Fruit fly (Drosophila melanogaster) whole organism, embryonic: Measurements from ENCODE around the gene CG43658.

ENCODE experiments used
- Adf1 ChIP-seq: fragments of 200-800 bp; sonication (Bioruptor generic); IDR thresholded peaks from 2 replicates; pipeline ENCODE4 v1.3.6; 2022; ENCODE audit warnings: missing biosample characterization, missing genetic modification characterization
- Antp ChIP-seq: fragments of 200-800 bp; sonication (Bioruptor generic); optimal IDR thresholded peaks from 3 replicates; lab custom pipeline; 2016; ENCODE audit warnings: missing biosample characterization, missing genetic modification characterization
- BEAF-32 ChIP-seq: fragments of 200-800 bp; sonication (Bioruptor generic); optimal IDR thresholded peaks from 3 replicates; lab custom pipeline; 2017; ENCODE audit warnings: missing biosample characterization, missing genetic modification characterization, mild to moderate bottlenecking, moderate library complexity, missing genetic modification reagents
- BtbVII ChIP-seq: fragments of 200-800 bp; sonication (Bioruptor generic); optimal IDR thresholded peaks from 3 replicates; lab custom pipeline; 2017; ENCODE audit warnings: missing biosample characterization, mild to moderate bottlenecking, missing genetic modification characterization
- CG10147 ChIP-seq: fragments of 200-800 bp; sonication (Bioruptor generic); optimal IDR thresholded peaks from 2 replicates; lab custom pipeline; 2019; ENCODE audit warnings: missing biosample characterization, mild to moderate bottlenecking, missing genetic modification characterization, moderate library complexity
- CG11560 ChIP-seq: fragments of 200-800 bp; sonication (Bioruptor generic); IDR thresholded peaks from 3 replicates; pipeline ENCODE4 v1.3.6; 2022; ENCODE audit warnings: missing biosample characterization, missing genetic modification characterization
- CG11695 ChIP-seq: fragments of 200-800 bp; sonication (Bioruptor generic); IDR thresholded peaks from 3 replicates; pipeline ENCODE4 v1.3.6; 2022; ENCODE audit warnings: missing biosample characterization, missing genetic modification characterization
- CG13287 ChIP-seq: fragments of 200-800 bp; sonication (Bioruptor generic); IDR thresholded peaks from 2 replicates; pipeline ENCODE4 v1.3.6; 2022; ENCODE audit warnings: missing biosample characterization, missing genetic modification characterization; ENCODE audit not compliant: partially characterized antibody
- CG13894 ChIP-seq: fragments of 200-800 bp; sonication (Bioruptor generic); optimal IDR thresholded peaks from 3 replicates; lab custom pipeline; 2018; ENCODE audit warnings: missing biosample characterization, mild to moderate bottlenecking, missing genetic modification characterization, moderate library complexity
- CG14441 ChIP-seq: fragments of 200-800 bp; sonication (Bioruptor generic); IDR thresholded peaks from 2 replicates; pipeline ENCODE4 v1.3.6; 2022; ENCODE audit warnings: missing biosample characterization, missing genetic modification characterization
- CG16863 ChIP-seq: fragments of 200-800 bp; sonication (Bioruptor generic); optimal IDR thresholded peaks from 3 replicates; lab custom pipeline; 2016; ENCODE audit warnings: missing biosample characterization, missing genetic modification characterization
- CG18619 ChIP-seq: fragments of 200-800 bp; sonication (Bioruptor generic); optimal IDR thresholded peaks from 3 replicates; lab custom pipeline; 2017; ENCODE audit warnings: missing biosample characterization, mild to moderate bottlenecking, missing genetic modification characterization
- CG2120 ChIP-seq: fragments of 200-800 bp; sonication (Bioruptor generic); optimal IDR thresholded peaks from 3 replicates; lab custom pipeline; 2016; ENCODE audit warnings: missing biosample characterization, missing genetic modification characterization
- CG32772 ChIP-seq: fragments of 200-800 bp; sonication (Bioruptor generic); IDR thresholded peaks from 2 replicates; pipeline ENCODE4 v1.3.6; 2022; ENCODE audit warnings: missing biosample characterization, missing genetic modification characterization
- CG33213 ChIP-seq: fragments of 200-800 bp; sonication (Bioruptor generic); optimal IDR thresholded peaks from 3 replicates; lab custom pipeline; 2016; ENCODE audit warnings: missing biosample characterization, missing genetic modification characterization
- CG3407 ChIP-seq: fragments of 200-800 bp; sonication (Bioruptor generic); optimal IDR thresholded peaks from 2 replicates; lab custom pipeline; 2018; ENCODE audit warnings: missing biosample characterization, mild to moderate bottlenecking, missing genetic modification characterization
- CG4328 ChIP-seq: fragments of 200-800 bp; sonication (Bioruptor generic); optimal IDR thresholded peaks from 3 replicates; lab custom pipeline; 2017; ENCODE audit warnings: missing biosample characterization, missing genetic modification reagents, missing genetic modification characterization
- CG43689 ChIP-seq: fragments of 200-800 bp; sonication (Bioruptor generic); IDR thresholded peaks from 2 replicates; pipeline ENCODE4 v1.3.6; 2022; ENCODE audit warnings: missing biosample characterization, missing genetic modification characterization
- CG4854 ChIP-seq: fragments of 200-800 bp; sonication (Bioruptor generic); optimal IDR thresholded peaks from 2 replicates; lab custom pipeline; 2016; ENCODE audit warnings: missing biosample characterization, missing genetic modification characterization, inconsistent platforms
- CG6654 ChIP-seq: fragments of 200-800 bp; sonication (Bioruptor generic); optimal IDR thresholded peaks from 2 replicates; lab custom pipeline; 2017; ENCODE audit warnings: missing biosample characterization, mild to moderate bottlenecking, missing genetic modification characterization
- CG8089 ChIP-seq: fragments of 200-800 bp; sonication (Bioruptor generic); optimal IDR thresholded peaks from 3 replicates; lab custom pipeline; 2016; ENCODE audit warnings: missing biosample characterization, missing genetic modification characterization
- CG9797 ChIP-seq: fragments of 200-800 bp; sonication (Bioruptor generic); optimal IDR thresholded peaks from 3 replicates; lab custom pipeline; 2018; ENCODE audit warnings: missing biosample characterization, mild to moderate bottlenecking, missing genetic modification characterization
- CG9817 ChIP-seq: fragments of 200-800 bp; sonication (Bioruptor generic); optimal IDR thresholded peaks from 2 replicates; lab custom pipeline; 2018; ENCODE audit warnings: missing biosample characterization, mild to moderate bottlenecking, missing genetic modification characterization, moderate library complexity
- CTCF ChIP-seq: fragments of 200-800 bp; sonication (Bioruptor generic); optimal IDR thresholded peaks from 2 replicates; lab custom pipeline; 2017; ENCODE audit warnings: missing biosample characterization, mild to moderate bottlenecking, missing genetic modification characterization, moderate library complexity
- CoRest ChIP-seq: fragments of 200-800 bp; sonication (Bioruptor generic); optimal IDR thresholded peaks from 3 replicates; lab custom pipeline; 2018; ENCODE audit warnings: missing biosample characterization, mild to moderate bottlenecking, missing genetic modification characterization, moderate library complexity
- Dek ChIP-seq: fragments of 200-800 bp; sonication (Bioruptor generic); optimal IDR thresholded peaks from 3 replicates; lab custom pipeline; 2019; ENCODE audit warnings: missing biosample characterization, mild to moderate bottlenecking, missing genetic modification characterization, moderate library complexity
- Max ChIP-seq: fragments of 200-800 bp; sonication (Bioruptor generic); optimal IDR thresholded peaks from 2 replicates; lab custom pipeline; 2016; ENCODE audit warnings: missing biosample characterization, mild to moderate bottlenecking, missing genetic modification characterization
- Meics ChIP-seq: fragments of 200-800 bp; sonication (Bioruptor generic); optimal IDR thresholded peaks from 2 replicates; lab custom pipeline; 2017; ENCODE audit warnings: missing biosample characterization, mild to moderate bottlenecking, missing genetic modification characterization
- NFAT ChIP-seq: fragments of 200-800 bp; sonication (Bioruptor generic); IDR thresholded peaks from 2 replicates; pipeline ENCODE4 v1.3.6; 2022; ENCODE audit warnings: missing biosample characterization, missing genetic modification characterization
- Nf-YB ChIP-seq: fragments of 200-800 bp; sonication (Bioruptor generic); optimal IDR thresholded peaks from 3 replicates; lab custom pipeline; 2019; ENCODE audit warnings: missing biosample characterization, mild to moderate bottlenecking, missing genetic modification characterization, moderate library complexity
- Opbp ChIP-seq: fragments of 200-800 bp; sonication (Bioruptor generic); IDR thresholded peaks from 3 replicates; pipeline ENCODE4 v1.3.6; 2022; ENCODE audit warnings: missing biosample characterization, missing genetic modification characterization; ENCODE audit not compliant: partially characterized antibody
- Six4 ChIP-seq: fragments of 200-800 bp; sonication (Bioruptor generic); optimal IDR thresholded peaks from 2 replicates; lab custom pipeline; 2016; ENCODE audit warnings: missing biosample characterization, missing genetic modification characterization
- Sox102F ChIP-seq: fragments of 200-800 bp; sonication (Bioruptor generic); optimal IDR thresholded peaks from 2 replicates; lab custom pipeline; 2018; ENCODE audit warnings: missing biosample characterization, mild to moderate bottlenecking, missing genetic modification characterization, moderate library complexity
- Stat92E ChIP-seq, 3 experiments: fragments of >200 bp in 2 of 3; fragments of 200-800 bp in 1 of 3; sonication (Bioruptor generic) in 1 of 3; optimal IDR thresholded peaks; 2 replicates each; lab custom pipeline; 2017 to 2019; ENCODE audit warnings: missing biosample characterization in 3 of 3, missing genetic modification characterization in 3 of 3, mild to moderate bottlenecking in 1 of 3, moderate library complexity in 1 of 3
- Vsx1 ChIP-seq: fragments of 200-800 bp; sonication (Bioruptor generic); optimal IDR thresholded peaks from 2 replicates; lab custom pipeline; 2017; ENCODE audit warnings: missing biosample characterization, mild to moderate bottlenecking, missing genetic modification characterization, missing genetic modification reagents
- YL-1 ChIP-seq: fragments of 200-800 bp; sonication (Bioruptor generic); optimal IDR thresholded peaks from 3 replicates; lab custom pipeline; 2017; ENCODE audit warnings: missing biosample characterization, mild to moderate bottlenecking, missing genetic modification characterization
- aop ChIP-seq: fragments of 200-800 bp; sonication (Bioruptor generic); IDR thresholded peaks from 2 replicates; pipeline ENCODE4 v1.3.6; 2022; ENCODE audit warnings: missing biosample characterization, missing genetic modification characterization
- crol ChIP-seq: fragments of 200-800 bp; sonication (Bioruptor generic); IDR thresholded peaks from 2 replicates; pipeline ENCODE4 v1.3.6; 2022; ENCODE audit warnings: missing biosample characterization, missing genetic modification characterization
- cwo ChIP-seq: fragments of 200-800 bp; sonication (Bioruptor generic); optimal IDR thresholded peaks from 3 replicates; lab custom pipeline; 2017; ENCODE audit warnings: missing biosample characterization, missing genetic modification characterization, mild to moderate bottlenecking, moderate library complexity, missing genetic modification reagents
- da ChIP-seq: fragments of 200-800 bp; sonication (Bioruptor generic); optimal IDR thresholded peaks from 2 replicates; lab custom pipeline; 2016; ENCODE audit warnings: missing biosample characterization, missing genetic modification characterization
- eve ChIP-seq, 2 experiments: fragments of >200 bp; optimal IDR thresholded peaks; 2 replicates each; lab custom pipeline; 2017; ENCODE audit warnings: missing biosample characterization in 2 of 2, missing genetic modification characterization in 2 of 2
- ranshi ChIP-seq: fragments of 200-800 bp; sonication (Bioruptor generic); IDR thresholded peaks from 2 replicates; pipeline ENCODE4 v1.3.6; 2022; ENCODE audit warnings: missing biosample characterization, missing genetic modification characterization
- ro ChIP-seq: fragments of 200-800 bp; sonication (Bioruptor generic); IDR thresholded peaks from 2 replicates; pipeline ENCODE4 v1.3.6; 2022; ENCODE audit warnings: missing biosample characterization, missing genetic modification characterization
- shn ChIP-seq: fragments of 200-800 bp; sonication (Bioruptor generic); optimal IDR thresholded peaks from 3 replicates; lab custom pipeline; 2016; ENCODE audit warnings: missing biosample characterization, missing genetic modification characterization
- ssp ChIP-seq: fragments of 200-800 bp; sonication (Bioruptor generic); IDR thresholded peaks from 2 replicates; pipeline ENCODE4 v1.3.6; 2022; ENCODE audit warnings: missing biosample characterization, missing genetic modification characterization
- tgo ChIP-seq: fragments of 200-800 bp; sonication (Bioruptor generic); IDR thresholded peaks from 3 replicates; pipeline ENCODE4 v1.3.6; 2022; ENCODE audit warnings: missing biosample characterization, missing genetic modification characterization
- tll ChIP-seq, 2 experiments: fragments of 200-800 bp in 1 of 2; fragments of >200 bp in 1 of 2; sonication (Bioruptor generic) in 1 of 2; optimal IDR thresholded peaks; 2 replicates each; lab custom pipeline; 2017 to 2019; ENCODE audit warnings: missing biosample characterization in 2 of 2, missing genetic modification characterization in 2 of 2, mild to moderate bottlenecking in 1 of 2, moderate library complexity in 1 of 2
- vnd ChIP-seq: fragments of 200-800 bp; sonication (Bioruptor generic); IDR thresholded peaks from 3 replicates; pipeline ENCODE4 v1.3.6; 2022; ENCODE audit warnings: missing biosample characterization, missing genetic modification characterization; ENCODE audit not compliant: partially characterized antibody
- vvl ChIP-seq: fragments of 200-800 bp; sonication (Bioruptor generic); IDR thresholded peaks from 2 replicates; pipeline ENCODE4 v1.3.6; 2022; ENCODE audit warnings: missing biosample characterization, missing genetic modification characterization
- zf30C ChIP-seq: fragments of 200-800 bp; sonication (Bioruptor generic); optimal IDR thresholded peaks from 3 replicates; lab custom pipeline; 2018; ENCODE audit warnings: missing biosample characterization, mild to moderate bottlenecking, missing genetic modification characterization

Gene CG43658

dm6 chrX:17531549-17532131, 29.3 kb downstream of the CG43658 start (continued):
- TF ChIP-seq CG2120, result peak; percentile 49
- no peak for TF ChIP-seq Max
- no peak for TF ChIP-seq tll (GFP tag; optimal IDR thresholded peaks at IDR 0.05; lab: Kevin White, UChicago)
- TF ChIP-seq tgo, result peak; percentile 71
- TF ChIP-seq Nf-YB (GFP tag; lab: Kevin White, UChicago), result no peak
- no peak for TF ChIP-seq Stat92E (GFP tag; optimal IDR thresholded peaks at IDR 0.05; lab: Kevin White, UChicago)
- TF ChIP-seq eve (GFP tag; optimal IDR thresholded peaks at IDR 0.05; lab: Kevin White, UChicago), result no peak
- TF ChIP-seq cwo, result no peak
- TF ChIP-seq CG3407 (GFP tag; lab: Kevin White, UChicago), result peak; percentile 55
- no peak for TF ChIP-seq Dek
- peak; percentile 88 for TF ChIP-seq vvl (GFP tag; lab: Robert Waterston, UW)
- no peak for TF ChIP-seq Adf1 (GFP tag; lab: Robert Waterston, UW)
- 0 out of 2 replicates have a peak, but pooled peaks have one; percentile 27 for TF ChIP-seq CG43689 (GFP tag; lab: Robert Waterston, UW)
- no peak for TF ChIP-seq CG4328 (GFP tag; lab: Kevin White, UChicago)
- TF ChIP-seq BtbVII (GFP tag; lab: Kevin White, UChicago), result no peak
- TF ChIP-seq CG9817 (tag; lab: Kevin White, UChicago), result peak; percentile 78
- no peak for TF ChIP-seq zf30C (GFP tag; lab: Kevin White, UChicago)
- TF ChIP-seq CG8089 (GFP tag; lab: Kevin White, UChicago), result peak; percentile 72
- TF ChIP-seq vnd (GFP tag; lab: Robert Waterston, UW), result no peak
- TF ChIP-seq CoRest, result peak; percentile 40
- TF ChIP-seq BEAF-32 (GFP tag; lab: Kevin White, UChicago), result peak; percentile 2
- peak; percentile 8 for TF ChIP-seq Six4 (GFP tag; lab: Kevin White, UChicago)
- TF ChIP-seq shn (GFP tag; lab: Kevin White, UChicago), result peak; percentile 55
- no peak for TF ChIP-seq YL-1 (GFP tag; lab: Kevin White, UChicago)
- TF ChIP-seq CG6654 (GFP tag; lab: Kevin White, UChicago), result peak; percentile 25
- TF ChIP-seq CG4854 (GFP tag; lab: Kevin White, UChicago), result no peak
- TF ChIP-seq CTCF (GFP tag; lab: Kevin White, UChicago), result peak; percentile 98
- TF ChIP-seq CG33213 (GFP tag; lab: Kevin White, UChicago), result peak; percentile 43
- no peak for TF ChIP-seq CG11695 (GFP tag; lab: Robert Waterston, UW)
- peak; percentile 53 for TF ChIP-seq CG16863 (GFP tag; lab: Kevin White, UChicago)
- TF ChIP-seq CG13287 (GFP tag; lab: Robert Waterston, UW), result no peak
- peak; percentile 6 for TF ChIP-seq CG9797 (GFP tag; lab: Kevin White, UChicago)
- peak; percentile 68 for TF ChIP-seq Sox102F (GFP tag; lab: Kevin White, UChicago)
- peak; percentile 68 for TF ChIP-seq ssp (GFP tag; lab: Robert Waterston, UW)
- no peak for TF ChIP-seq CG10147 (GFP tag; lab: Kevin White, UChicago)
- peak; percentile 77 for TF ChIP-seq Antp (GFP tag; lab: Kevin White, UChicago)
- peak; percentile 56; the same call in 1 of the 3 replicates for TF ChIP-seq Opbp (GFP tag; lab: Robert Waterston, UW)
- peak; percentile 80 for TF ChIP-seq CG14441 (GFP tag; lab: Robert Waterston, UW)
- TF ChIP-seq CG13894 (tag; lab: Kevin White, UChicago), result peak; percentile 90
- TF ChIP-seq crol (GFP tag; lab: Robert Waterston, UW), result peak; percentile 70
- peak; percentile 66 for TF ChIP-seq ro (GFP tag; lab: Robert Waterston, UW)
- peak; percentile 76 for TF ChIP-seq aop
- peak; percentile 65 for TF ChIP-seq Meics
- peak; percentile 74; the same call in 2 of the 3 replicates for TF ChIP-seq CG11560
- peak; percentile 79 for TF ChIP-seq ranshi (GFP tag; lab: Robert Waterston, UW)
- no peak for TF ChIP-seq Vsx1 (GFP tag; lab: Kevin White, UChicago)
- peak; percentile 77 for TF ChIP-seq CG32772 (GFP tag; lab: Robert Waterston, UW)
- peak; percentile 54 for TF ChIP-seq da (GFP tag; lab: Kevin White, UChicago)
- peak; percentile 34 for TF ChIP-seq CG18619 (GFP tag; lab: Kevin White, UChicago)
- peak; percentile 96 for TF ChIP-seq NFAT (GFP tag; lab: Robert Waterston, UW)
